Worm (Caenorhabditis elegans) whole organism, L4/young adult: ENCODE data around the gene C26B2.8.

Experiments
- W03F9.2 ChIP-seq: fragments of 150-350 bp; optimal IDR thresholded peaks from 2 replicates; lab custom pipeline; 2014; ENCODE audit warnings: missing biosample characterization, missing genetic modification characterization
- dao-5 ChIP-seq: sonication (generic microtip); optimal IDR thresholded peaks from 2 replicates; lab custom pipeline; 2016; ENCODE audit warnings: missing genotype, missing genetic modification characterization, moderate library complexity, missing compliant biosample characterization
- him-1 ChIP-seq: sonication (generic microtip); optimal IDR thresholded peaks from 2 replicates; lab custom pipeline; 2016; ENCODE audit warnings: missing genotype, missing genetic modification reagents, missing genetic modification characterization, missing compliant biosample characterization

- TF ChIP-seq dao-5 (no peak), him-1 (tag; lab: Kevin White, UChicago) (no peak), W03F9.2 (tag; lab: Kevin White, UChicago) (no peak)
These were observed 19.2 kb upstream of the C26B2.8 start for ce11 chrIV:7994715-7995114.
